Fruit fly (Drosophila melanogaster): ENCODE measurements around the gene COX8.

DNA sequence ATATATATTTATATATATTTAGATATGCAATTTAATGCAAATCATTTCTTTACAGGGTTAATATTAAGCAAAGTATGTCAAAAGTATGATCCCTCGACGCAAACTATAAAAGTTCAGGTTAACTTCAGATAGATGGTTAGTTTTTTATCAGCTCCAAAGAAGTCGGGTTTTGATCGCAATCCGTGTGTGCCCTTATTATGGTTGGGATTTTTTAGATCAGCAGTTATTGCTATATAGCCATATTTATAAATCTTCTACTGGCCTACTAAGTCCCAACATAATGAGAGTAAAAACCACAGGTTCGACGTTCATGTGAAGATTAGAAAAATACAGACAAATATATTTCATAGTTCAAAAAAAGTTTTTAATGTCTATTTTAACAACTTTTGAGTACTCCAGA is 34.6 kb upstream of the COX8 start, which contains the start of gene EMC10:
- TF ChIP-seq CG1621 (tag; optimal IDR thresholded peaks at IDR 0.05) (no peak), fkh (GFP tag; optimal IDR thresholded peaks at IDR 0.05) (no peak), CG9139 (GFP tag; optimal IDR thresholded peaks at IDR 0.05) (no peak)
